Fruit fly (Drosophila melanogaster) whole organism, prepupa: ENCODE results near the gene CG5676.

Source experiments
- CG10631 ChIP-seq: fragments of 200-800 bp; sonication (Bioruptor generic); optimal IDR thresholded peaks from 2 replicates; lab custom pipeline; 2016; ENCODE audit warnings: missing biosample characterization, missing genetic modification characterization
- CG11294 ChIP-seq: fragments of 200-800 bp; sonication (Bioruptor generic); IDR thresholded peaks from 2 replicates; pipeline ENCODE4 v1.3.6; 2022; ENCODE audit warnings: missing biosample characterization, missing genetic modification characterization
- CG11902 ChIP-seq: fragments of 200-800 bp; sonication (Bioruptor generic); optimal IDR thresholded peaks from 3 replicates; lab custom pipeline; 2016; ENCODE audit warnings: missing biosample characterization, missing genetic modification characterization
- CG15336 ChIP-seq: fragments of 200-800 bp; sonication (Bioruptor generic); IDR thresholded peaks from 2 replicates; pipeline ENCODE4 v1.3.6; 2022; ENCODE audit warnings: missing biosample characterization, missing genetic modification characterization
- CG1621 ChIP-seq: fragments of 200-800 bp; sonication (Bioruptor generic); optimal IDR thresholded peaks from 3 replicates; lab custom pipeline; 2018; ENCODE audit warnings: missing biosample characterization, mild to moderate bottlenecking, missing genetic modification characterization
- CG16779 ChIP-seq: fragments of 200-800 bp; sonication (Bioruptor generic); optimal IDR thresholded peaks from 3 replicates; lab custom pipeline; 2017; ENCODE audit warnings: missing biosample characterization, mild to moderate bottlenecking, missing genetic modification characterization
- CG3032 ChIP-seq: fragments of 200-800 bp; optimal IDR thresholded peaks from 2 replicates; lab custom pipeline; 2019; ENCODE audit warnings: missing biosample characterization, mild to moderate bottlenecking, missing genetic modification characterization, moderate library complexity
- CG4318 ChIP-seq: fragments of 200-800 bp; sonication (Bioruptor generic); optimal IDR thresholded peaks from 3 replicates; lab custom pipeline; 2017; ENCODE audit warnings: missing biosample characterization, mild to moderate bottlenecking, missing genetic modification characterization
- CG6792 ChIP-seq: fragments of 200-800 bp; sonication (Bioruptor generic); optimal IDR thresholded peaks from 3 replicates; lab custom pipeline; 2016; ENCODE audit warnings: missing biosample characterization, missing genetic modification characterization
- CG6854 ChIP-seq: fragments of 200-800 bp; sonication (Bioruptor generic); optimal IDR thresholded peaks from 2 replicates; lab custom pipeline; 2017; ENCODE audit warnings: missing biosample characterization, mild to moderate bottlenecking, missing genetic modification characterization
- CG8119 ChIP-seq: fragments of 200-800 bp; sonication (Bioruptor generic); IDR thresholded peaks from 3 replicates; pipeline ENCODE4 v1.3.6; 2022; ENCODE audit warnings: missing biosample characterization, missing genetic modification characterization
- CG8319 ChIP-seq: fragments of 200-800 bp; sonication (Bioruptor generic); optimal IDR thresholded peaks from 3 replicates; lab custom pipeline; 2016; ENCODE audit warnings: missing biosample characterization, missing genetic modification characterization
- Eip78C ChIP-seq: fragments of 200-800 bp; sonication (Bioruptor generic); peaks from one replicate; lab custom pipeline; 2016; ENCODE audit warnings: missing biosample characterization, missing genetic modification characterization
- Eip93F ChIP-seq: fragments of 200-800 bp; sonication (Bioruptor generic); optimal IDR thresholded peaks from 2 replicates; lab custom pipeline; 2016; ENCODE audit warnings: missing biosample characterization, mild to moderate bottlenecking, missing genetic modification characterization
- Ets96B ChIP-seq: fragments of 200-800 bp; optimal IDR thresholded peaks from 2 replicates; lab custom pipeline; 2019; ENCODE audit warnings: missing biosample characterization, mild to moderate bottlenecking, missing genetic modification characterization, moderate library complexity
- Hr38 ChIP-seq: sonication (Bioruptor generic); optimal IDR thresholded peaks from 2 replicates; lab custom pipeline; 2016; ENCODE audit warnings: missing biosample characterization, missing genetic modification characterization
- Hr39 ChIP-seq: fragments of 200-800 bp; sonication (Bioruptor generic); optimal IDR thresholded peaks from 2 replicates; lab custom pipeline; 2016; ENCODE audit warnings: missing biosample characterization, missing genetic modification characterization
- Hr4 ChIP-seq: fragments of 200-800 bp; sonication (Bioruptor generic); optimal IDR thresholded peaks from 3 replicates; lab custom pipeline; 2016; ENCODE audit warnings: missing biosample characterization, missing genetic modification characterization
- Met ChIP-seq: fragments of 200-800 bp; sonication (Bioruptor generic); optimal IDR thresholded peaks from 3 replicates; lab custom pipeline; 2016; ENCODE audit warnings: missing biosample characterization, missing genetic modification characterization
- OdsH ChIP-seq: fragments of 200-800 bp; sonication (Bioruptor generic); optimal IDR thresholded peaks from 3 replicates; lab custom pipeline; 2016; ENCODE audit warnings: missing biosample characterization, missing genetic modification characterization
- Sox102F ChIP-seq: fragments of 200-800 bp; sonication (Bioruptor generic); optimal IDR thresholded peaks from 2 replicates; lab custom pipeline; 2016; ENCODE audit warnings: missing biosample characterization, mild to moderate bottlenecking, missing genetic modification characterization
- Sox14 ChIP-seq: fragments of 200-800 bp; sonication (Bioruptor generic); optimal IDR thresholded peaks from 3 replicates; lab custom pipeline; 2016; ENCODE audit warnings: missing biosample characterization, missing genetic modification characterization
- achi ChIP-seq: fragments of 200-800 bp; sonication (Bioruptor generic); optimal IDR thresholded peaks from 3 replicates; lab custom pipeline; 2016; ENCODE audit warnings: missing biosample characterization, missing genetic modification characterization
- cyc ChIP-seq: fragments of 200-800 bp; sonication (Bioruptor generic); optimal IDR thresholded peaks from 3 replicates; lab custom pipeline; 2016; ENCODE audit warnings: missing biosample characterization, missing genetic modification characterization
- dac ChIP-seq: fragments of 200-800 bp; sonication (Bioruptor generic); optimal IDR thresholded peaks from 2 replicates; lab custom pipeline; 2017; ENCODE audit warnings: missing biosample characterization, mild to moderate bottlenecking, missing genetic modification characterization
- dsx ChIP-seq: fragments of 200-800 bp; optimal IDR thresholded peaks from 3 replicates; lab custom pipeline; 2019; ENCODE audit warnings: missing biosample characterization, mild to moderate bottlenecking, missing genetic modification characterization, moderate library complexity; ENCODE audit not compliant: poor library complexity, severe bottlenecking
- eg ChIP-seq: fragments of 200-800 bp; sonication (Bioruptor generic); IDR thresholded peaks from 3 replicates; pipeline ENCODE4 v1.3.6; 2022; ENCODE audit warnings: missing biosample characterization, missing genetic modification characterization
- esn ChIP-seq: fragments of 200-800 bp; sonication (Bioruptor generic); optimal IDR thresholded peaks from 2 replicates; lab custom pipeline; 2016; ENCODE audit warnings: missing biosample characterization, mild to moderate bottlenecking, missing genetic modification characterization, moderate library complexity
- fd59A ChIP-seq: fragments of 200-800 bp; sonication (Bioruptor generic); optimal IDR thresholded peaks from 2 replicates; lab custom pipeline; 2017; ENCODE audit warnings: missing biosample characterization, mild to moderate bottlenecking, missing genetic modification characterization, missing genetic modification reagents
- fd85E ChIP-seq: fragments of 200-800 bp; sonication (Bioruptor generic); optimal IDR thresholded peaks from 3 replicates; lab custom pipeline; 2016; ENCODE audit warnings: missing biosample characterization, missing genetic modification characterization
- fkh ChIP-seq: fragments of 200-800 bp; sonication (Bioruptor generic); optimal IDR thresholded peaks from 3 replicates; lab custom pipeline; 2017; ENCODE audit warnings: missing biosample characterization, mild to moderate bottlenecking, missing genetic modification characterization, moderate library complexity
- lz ChIP-seq: fragments of 200-800 bp; sonication (Bioruptor generic); optimal IDR thresholded peaks from 3 replicates; lab custom pipeline; 2016; ENCODE audit warnings: missing biosample characterization, missing genetic modification characterization
- pdm3 ChIP-seq: fragments of 200-800 bp; sonication (Bioruptor generic); optimal IDR thresholded peaks from 3 replicates; lab custom pipeline; 2016; ENCODE audit warnings: missing biosample characterization, missing genetic modification characterization
- salr ChIP-seq, 2 experiments: fragments of 200-800 bp; sonication (Bioruptor generic); optimal IDR thresholded peaks; 3 replicates each; lab custom pipeline; 2016 to 2018; ENCODE audit warnings: missing biosample characterization in 2 of 2, missing genetic modification characterization in 2 of 2, mild to moderate bottlenecking in 1 of 2
- spab ChIP-seq: fragments of 200-800 bp; sonication (Bioruptor generic); optimal IDR thresholded peaks from 2 replicates; lab custom pipeline; 2017; ENCODE audit warnings: missing biosample characterization, mild to moderate bottlenecking, missing genetic modification characterization, missing genetic modification reagents
- ss ChIP-seq, 2 experiments: fragments of 200-800 bp; sonication (Bioruptor generic); optimal IDR thresholded peaks; 2 replicates in 1 of 2; 3 replicates in 1 of 2; lab custom pipeline; 2017 to 2018; ENCODE audit warnings: mild to moderate bottlenecking in 2 of 2, missing biosample characterization in 2 of 2, missing genetic modification characterization in 2 of 2, moderate library complexity in 1 of 2
- svp ChIP-seq: fragments of 200-800 bp; sonication (Bioruptor generic); peaks from one replicate; lab custom pipeline; 2016; ENCODE audit warnings: missing biosample characterization, missing genetic modification characterization
- topi ChIP-seq: fragments of 200-800 bp; sonication (Bioruptor generic); optimal IDR thresholded peaks from 3 replicates; lab custom pipeline; 2016; ENCODE audit warnings: missing biosample characterization, missing genetic modification characterization
- vri ChIP-seq: fragments of 200-800 bp; sonication (Bioruptor generic); optimal IDR thresholded peaks from 3 replicates; lab custom pipeline; 2016; ENCODE audit warnings: missing biosample characterization, mild to moderate bottlenecking, missing genetic modification characterization

The CG5676 gene

DNA sequence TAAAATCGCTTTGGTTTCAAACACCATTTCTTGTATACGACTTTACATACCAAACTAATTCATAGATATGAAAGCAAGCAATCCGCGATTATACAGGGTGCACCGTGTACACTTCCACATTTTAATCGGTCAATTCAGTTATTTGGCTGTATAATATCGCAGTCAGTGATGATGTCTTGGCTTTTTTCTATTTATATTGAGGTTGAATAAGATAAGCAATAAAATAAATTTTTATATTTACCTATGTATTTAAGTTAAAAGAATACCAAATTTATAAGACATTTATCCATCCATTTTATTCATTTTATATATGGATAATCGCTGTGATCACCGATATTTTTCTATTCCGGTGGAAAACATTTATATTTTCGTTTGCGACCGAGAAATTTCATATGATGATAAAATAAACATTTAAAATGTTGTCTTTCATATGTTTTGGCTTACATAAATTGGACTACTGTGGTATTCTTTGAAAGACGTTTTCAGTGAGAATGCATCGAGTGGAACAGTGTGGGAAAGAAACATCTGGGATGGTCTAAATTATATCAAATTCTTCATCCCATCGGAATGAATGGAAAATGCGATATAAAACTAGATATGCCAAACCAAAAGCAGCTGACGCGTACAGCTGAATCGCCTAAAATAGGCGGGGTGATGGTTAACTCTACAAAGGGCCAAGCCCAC is 28.8 kb downstream of the CG5676 start, which contains the start of gene CG5708:
Gene CG5708 (minus strand): TSS at position 85 of the 684 bp plus-strand sequence.
- TF ChIP-seq salr (GFP tag; optimal IDR thresholded peaks at IDR 0.05; lab: Kevin White, UChicago): no peak
- TF ChIP-seq cyc: peak; percentile 18
- TF ChIP-seq eg (GFP tag; lab: Robert Waterston, UW): no peak
- peak in 1 of 2 experiments; percentile 20 for TF ChIP-seq ss (GFP tag; optimal IDR thresholded peaks at IDR 0.05; lab: Kevin White, UChicago)
- no peak for TF ChIP-seq fd85E (GFP tag; lab: Kevin White, UChicago)
- no peak for TF ChIP-seq CG10631 (GFP tag; lab: Kevin White, UChicago)
- TF ChIP-seq CG4318 (GFP tag; lab: Kevin White, UChicago): no peak
- TF ChIP-seq fkh (GFP tag; lab: Kevin White, UChicago): peak; percentile 36
- peak; percentile 32 for TF ChIP-seq esn (GFP tag; lab: Kevin White, UChicago)
- TF ChIP-seq Hr39 (GFP tag; lab: Kevin White, UChicago): no peak
- peak; percentile 31 for TF ChIP-seq CG3032 (tag; lab: Kevin White, UChicago)
- TF ChIP-seq CG6792: no peak
- peak; percentile 2 for TF ChIP-seq topi (GFP tag; lab: Kevin White, UChicago)
- no peak for TF ChIP-seq CG8319 (GFP tag; lab: Kevin White, UChicago)
- no peak for TF ChIP-seq CG11902 (GFP tag; lab: Kevin White, UChicago)
- peak; percentile 63 for TF ChIP-seq Eip78C (GFP tag; lab: Kevin White, UChicago)
- peak; percentile 9 for TF ChIP-seq Sox14
- peak; percentile 35 for TF ChIP-seq achi (GFP tag; lab: Kevin White, UChicago)
- TF ChIP-seq OdsH (GFP tag; lab: Kevin White, UChicago): no peak
- peak; percentile 37 for TF ChIP-seq Met (GFP tag; lab: Kevin White, UChicago)
- TF ChIP-seq vri (GFP tag; lab: Kevin White, UChicago): no peak
- peak; percentile 13 for TF ChIP-seq lz
- TF ChIP-seq Ets96B (tag; lab: Kevin White, UChicago): no peak
- peak; percentile 35 for TF ChIP-seq dsx (GFP tag; lab: Kevin White, UChicago)
- TF ChIP-seq, all 60 proteins: peak for 12

DNA sequence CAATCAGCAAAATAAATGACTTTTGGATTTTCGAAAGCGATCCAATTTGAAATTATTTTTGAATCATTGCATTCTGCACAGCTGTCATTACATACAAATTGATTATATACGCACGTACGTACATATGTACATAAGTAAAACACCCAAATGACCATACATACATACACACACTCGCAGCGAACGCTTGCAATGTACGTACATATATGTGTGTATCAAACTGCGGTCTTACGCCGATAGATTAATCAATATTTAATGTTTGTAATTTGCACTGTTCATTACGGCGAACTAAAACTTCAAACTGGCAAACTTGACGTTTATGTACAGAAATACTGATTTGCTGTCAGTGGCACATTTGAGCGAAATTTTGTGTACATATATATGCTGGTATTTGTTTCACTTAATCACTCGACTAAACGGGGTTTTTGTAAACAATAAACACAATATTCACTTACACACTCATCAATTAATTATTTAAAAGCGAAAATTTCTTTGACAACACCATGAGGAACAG is 29.4 kb downstream of the CG5676 start:
- TF ChIP-seq CG10631 (GFP tag; lab: Kevin White, UChicago) (no peak), OdsH (GFP tag; lab: Kevin White, UChicago) (no peak), CG6854 (GFP tag; lab: Kevin White, UChicago) (no peak), CG3032 (tag; lab: Kevin White, UChicago) (no peak), svp (GFP tag; lab: Kevin White, UChicago) (no peak), CG11294 (GFP tag; lab: Robert Waterston, UW) (no peak), CG11902 (GFP tag; lab: Kevin White, UChicago) (no peak)

DNA sequence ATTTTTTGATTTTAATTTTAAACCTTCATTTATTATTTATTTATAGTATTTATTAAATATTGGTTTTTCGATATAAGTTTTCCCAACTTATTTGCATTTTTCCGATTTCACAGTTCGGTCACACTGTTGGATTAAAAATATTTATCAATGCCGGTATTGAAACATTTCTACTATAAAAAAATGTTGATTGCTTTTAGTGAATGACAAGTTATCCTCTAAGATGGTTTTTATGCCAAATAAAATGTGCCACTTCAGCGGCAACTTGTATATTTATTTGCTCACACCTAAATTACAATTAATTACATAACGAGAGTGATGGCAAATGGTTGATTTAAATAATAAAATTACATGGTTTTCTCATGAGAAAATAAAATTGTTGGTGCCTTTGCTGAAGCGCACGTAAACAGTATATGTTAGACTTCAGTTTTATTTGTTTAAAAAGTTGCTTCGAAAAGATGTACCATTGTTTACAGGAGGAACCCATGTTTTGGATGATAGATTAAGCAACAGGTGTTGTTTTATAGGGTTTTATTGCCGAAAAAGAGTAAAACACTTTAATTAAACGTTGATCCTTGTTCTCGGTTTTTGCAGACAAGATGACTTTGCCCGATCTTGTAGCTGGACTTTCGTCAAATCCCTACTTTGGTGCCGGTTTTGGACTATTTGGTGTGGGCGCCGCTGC is 33.0 kb downstream of the CG5676 start, which contains the start of gene Bcs1:
Gene Bcs1 (plus strand): TSS at position 108 of the 682 bp plus-strand sequence.
- TF ChIP-seq pdm3 (GFP tag; lab: Kevin White, UChicago) (no peak), fkh (GFP tag; lab: Kevin White, UChicago) (peak; percentile 41)

DNA sequence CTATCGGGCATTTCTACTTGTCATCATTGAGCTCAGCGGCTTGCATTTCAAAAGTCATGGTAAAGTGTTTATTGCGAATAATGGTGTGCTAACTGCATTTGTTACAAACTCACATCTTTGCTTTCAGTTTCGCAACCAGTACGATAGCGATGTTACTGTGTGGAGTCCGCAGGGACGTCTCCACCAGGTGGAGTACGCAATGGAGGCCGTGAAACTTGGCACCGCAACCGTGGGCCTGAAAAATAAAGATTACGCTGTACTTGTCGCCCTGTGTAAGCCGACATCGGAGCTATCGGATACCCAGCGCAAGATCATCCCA is 34.3 kb downstream of the CG5676 start:
- TF ChIP-seq Eip78C (GFP tag; lab: Kevin White, UChicago) (no peak), spab (GFP tag; lab: Kevin White, UChicago) (no peak), esn (GFP tag; lab: Kevin White, UChicago) (no peak), CG16779 (tag; lab: Kevin White, UChicago) (no peak), Hr4 (GFP tag; lab: Kevin White, UChicago) (no peak), CG15336 (GFP tag; lab: Robert Waterston, UW) (no peak), pdm3 (GFP tag; lab: Kevin White, UChicago) (no peak), CG11902 (GFP tag; lab: Kevin White, UChicago) (no peak), Sox102F (no peak), CG4318 (GFP tag; lab: Kevin White, UChicago) (no peak), cyc (no peak), svp (GFP tag; lab: Kevin White, UChicago) (no peak), Hr38 (no peak), Eip93F (GFP tag; lab: Kevin White, UChicago) (no peak), CG1621 (tag; lab: Kevin White, UChicago) (no peak), Met (GFP tag; lab: Kevin White, UChicago) (no peak), fd59A (no peak), CG8119 (GFP tag; lab: Robert Waterston, UW) (no peak), dac (GFP tag; lab: Kevin White, UChicago) (no peak)
